Fruit fly (Drosophila melanogaster) whole organism, embryonic: ENCODE measurements around the gene Osi9.

Source experiments
- CG11695 ChIP-seq: fragments of 200-800 bp; sonication (Bioruptor generic); IDR thresholded peaks from 3 replicates; pipeline ENCODE4 v1.3.6; 2022; ENCODE audit warnings: missing biosample characterization, missing genetic modification characterization
- CG15011 ChIP-seq: fragments of 200-800 bp; sonication (Bioruptor generic); optimal IDR thresholded peaks from 3 replicates; lab custom pipeline; 2018; ENCODE audit warnings: missing biosample characterization, mild to moderate bottlenecking, missing genetic modification characterization
- CG1602 ChIP-seq: fragments of 200-800 bp; sonication (Bioruptor generic); optimal IDR thresholded peaks from 3 replicates; lab custom pipeline; 2016; ENCODE audit warnings: missing biosample characterization, missing genetic modification characterization
- CG17361 ChIP-seq: fragments of 200-800 bp; sonication (Bioruptor generic); IDR thresholded peaks from 3 replicates; pipeline ENCODE4 v1.3.6; 2022; ENCODE audit warnings: missing biosample characterization, missing genetic modification characterization
- CG17829 ChIP-seq: fragments of 200-800 bp; optimal IDR thresholded peaks from 2 replicates; lab custom pipeline; 2019; ENCODE audit warnings: missing biosample characterization, mild to moderate bottlenecking, missing genetic modification characterization, moderate library complexity
- CG3995 ChIP-seq: fragments of 200-800 bp; sonication (Bioruptor generic); optimal IDR thresholded peaks from 3 replicates; lab custom pipeline; 2016; ENCODE audit warnings: missing biosample characterization, missing genetic modification characterization
- CG6689 ChIP-seq: fragments of 200-800 bp; sonication (Bioruptor generic); IDR thresholded peaks from 2 replicates; pipeline ENCODE4 v1.3.6; 2022; ENCODE audit warnings: missing biosample characterization, missing genetic modification characterization
- Dp ChIP-seq: fragments of 200-800 bp; sonication (Bioruptor generic); optimal IDR thresholded peaks from 2 replicates; lab custom pipeline; 2018; ENCODE audit warnings: missing biosample characterization, mild to moderate bottlenecking, missing genetic modification characterization, moderate library complexity
- Mrtf ChIP-seq: fragments of 200-800 bp; sonication (Bioruptor generic); IDR thresholded peaks from 3 replicates; pipeline ENCODE4 v1.3.6; 2022; ENCODE audit warnings: missing biosample characterization, missing genetic modification characterization
- Ravus ChIP-seq: fragments of 200-800 bp; sonication (Bioruptor generic); IDR thresholded peaks from 2 replicates; pipeline ENCODE4 v1.3.6; 2022; ENCODE audit warnings: missing biosample characterization, missing genetic modification characterization
- Xbp1 ChIP-seq: fragments of 200-800 bp; sonication (Bioruptor generic); optimal IDR thresholded peaks from 3 replicates; lab custom pipeline; 2016; ENCODE audit warnings: missing biosample characterization, mild to moderate bottlenecking, missing genetic modification characterization
- bcd ChIP-seq: fragments of 200-800 bp; sonication (Bioruptor generic); optimal IDR thresholded peaks from 2 replicates; lab custom pipeline; 2017; ENCODE audit warnings: missing biosample characterization, mild to moderate bottlenecking, missing genetic modification characterization
- disco-r ChIP-seq: fragments of 200-800 bp; sonication (Bioruptor generic); optimal IDR thresholded peaks from 2 replicates; lab custom pipeline; 2016; ENCODE audit warnings: missing biosample characterization, missing genetic modification characterization
- tap ChIP-seq: fragments of 200-800 bp; optimal IDR thresholded peaks from 3 replicates; lab custom pipeline; 2019; ENCODE audit warnings: missing biosample characterization, mild to moderate bottlenecking, missing genetic modification characterization, moderate library complexity
- wek ChIP-seq: fragments of 200-800 bp; sonication (Bioruptor generic); optimal IDR thresholded peaks from 3 replicates; lab custom pipeline; 2018; ENCODE audit warnings: missing biosample characterization, mild to moderate bottlenecking, missing genetic modification characterization, moderate library complexity

The Osi9 gene

DNA sequence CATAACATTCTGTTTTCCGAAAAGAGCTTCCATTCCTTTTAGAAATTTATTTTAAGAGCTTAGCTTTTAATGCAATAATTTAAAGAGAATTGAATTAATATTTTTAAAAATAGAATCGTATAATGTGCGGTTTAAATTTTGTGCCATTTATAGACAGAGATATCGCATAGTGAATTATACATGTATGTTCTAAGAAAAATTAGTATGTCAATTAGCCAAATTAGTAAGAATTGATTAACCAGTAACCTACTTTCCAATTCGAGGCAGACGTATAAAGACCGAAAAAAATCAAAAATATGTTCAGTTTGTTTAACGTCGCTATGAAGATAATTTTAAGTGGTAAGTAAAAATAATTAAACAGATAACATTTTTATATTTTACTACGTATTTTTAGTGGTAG lies 49.7 kb downstream of the Osi9 start, which contains the start of gene CG31560:
Gene CG31560, plus strand, starts transcription at position 301 of the 400 bp plus-strand sequence.
- TF ChIP-seq CG17361 (GFP tag; lab: Robert Waterston, UW) = no peak
- TF ChIP-seq Ravus = no peak
- no peak for TF ChIP-seq Mrtf (GFP tag; lab: Robert Waterston, UW)
- TF ChIP-seq disco-r (GFP tag; lab: Kevin White, UChicago) = no peak
- TF ChIP-seq bcd (GFP tag; lab: Kevin White, UChicago) = no peak
- TF ChIP-seq wek = no peak
- TF ChIP-seq CG11695 (GFP tag; lab: Robert Waterston, UW) = no peak
- no peak for TF ChIP-seq Xbp1 (GFP tag; lab: Kevin White, UChicago)
- TF ChIP-seq CG6689 = no peak
- no peak for TF ChIP-seq Dp (GFP tag; lab: Kevin White, UChicago)
- TF ChIP-seq CG3995 (GFP tag; lab: Kevin White, UChicago) = no peak
- TF ChIP-seq tap = no peak
- no peak for TF ChIP-seq CG1602
- TF ChIP-seq CG17829 (tag; lab: Kevin White, UChicago) = no peak
- TF ChIP-seq CG15011 (GFP tag; lab: Kevin White, UChicago) = no peak
